Worm (Caenorhabditis elegans): ENCODE results near the gene M57.2.

ce11 chrIV:3521710-3522109, 5.4 kb upstream of the M57.2 start:
- no peak for TF ChIP-seq skn-1 (tag; optimal IDR thresholded peaks at IDR 0.05)
- no peak for TF ChIP-seq nhr-77 (tag; optimal IDR thresholded peaks at IDR 0.05)
- TF ChIP-seq fkh-10 (GFP tag; optimal IDR thresholded peaks at IDR 0.05): no peak
- no peak for TF ChIP-seq nhr-71 (tag; optimal IDR thresholded peaks at IDR 0.05)
- TF ChIP-seq unc-62 (GFP tag; optimal IDR thresholded peaks at IDR 0.05): no peak
- no peak for TF ChIP-seq ces-1 (GFP tag; optimal IDR thresholded peaks at IDR 0.05)
- TF ChIP-seq ztf-4 (tag; optimal IDR thresholded peaks at IDR 0.05): no peak
- no peak for TF ChIP-seq snpc-4 (tag; optimal IDR thresholded peaks at IDR 0.05)
- TF ChIP-seq sox-4 (tag; optimal IDR thresholded peaks at IDR 0.05): no peak
- TF ChIP-seq nhr-76 (tag; optimal IDR thresholded peaks at IDR 0.05): no peak
- TF ChIP-seq efl-1 (optimal IDR thresholded peaks at IDR 0.05): no peak
- no peak for TF ChIP-seq efl-1 (GFP tag; optimal IDR thresholded peaks at IDR 0.05 in 1 of 2)
- TF ChIP-seq elt-3 (tag; optimal IDR thresholded peaks at IDR 0.05): no peak

Measured in whole organism, L1 larva.